Worm (Caenorhabditis elegans) whole organism, young adult: ENCODE results near the gene F18E3.12.
A peak's percentile ranks its signal among the peaks of the same experiment; 100 is the strongest.

Experiments
- B0019.2 ChIP-seq: fragments of 200-800 bp; sonication (Bioruptor generic); conservative IDR thresholded peaks from 2 replicates; pipeline ENCODE4 v1.3.6; 2022; ENCODE audit warnings: missing genetic modification reagents, missing genetic modification characterization, missing compliant biosample characterization
- B0261.1 ChIP-seq: sonication (generic microtip); optimal IDR thresholded peaks from 2 replicates; lab custom pipeline; 2016; ENCODE audit warnings: mild to moderate bottlenecking, missing genetic modification characterization, moderate library complexity, missing compliant biosample characterization
- D2030.7 ChIP-seq: fragments of 200-800 bp; sonication (Bioruptor generic); IDR thresholded peaks from 2 replicates; pipeline ENCODE4 v1.3.6; 2022; ENCODE audit warnings: missing genetic modification reagents, missing genetic modification characterization, missing compliant biosample characterization
- F23B12.7 ChIP-seq: sonication (generic microtip); optimal IDR thresholded peaks from 2 replicates; lab custom pipeline; 2017; ENCODE audit warnings: missing genetic modification characterization, mild to moderate bottlenecking, missing compliant biosample characterization, antibody characterized with exemption, moderate library complexity; ENCODE audit not compliant: insufficient read depth
- Y53F4B.3 ChIP-seq: fragments of 200-800 bp; sonication (Bioruptor generic); IDR thresholded peaks from 2 replicates; pipeline ENCODE4 v1.3.6; 2022; ENCODE audit warnings: missing genetic modification reagents, missing genetic modification characterization, missing compliant biosample characterization
- Y56A3A.18 ChIP-seq: fragments of 200-800 bp; sonication (Bioruptor generic); IDR thresholded peaks from 2 replicates; pipeline ENCODE4 v1.3.6; 2022; ENCODE audit warnings: missing genetic modification reagents, missing genetic modification characterization, missing compliant biosample characterization
- Y95B8A.8 ChIP-seq: fragments of 200-800 bp; sonication (Bioruptor generic); IDR thresholded peaks from 2 replicates; pipeline ENCODE4 v1.3.6; 2022; ENCODE audit warnings: missing genetic modification reagents, missing genetic modification characterization, missing compliant biosample characterization
- aptf-3 ChIP-seq: fragments of 200-800 bp; sonication (Bioruptor generic); IDR thresholded peaks from 2 replicates; pipeline ENCODE4 v1.3.6; 2022; ENCODE audit warnings: missing genetic modification characterization, missing compliant biosample characterization
- athp-1 ChIP-seq: sonication (generic microtip); optimal IDR thresholded peaks from 2 replicates; lab custom pipeline; 2017; ENCODE audit warnings: mild to moderate bottlenecking, missing genetic modification characterization, missing compliant biosample characterization
- attf-3 ChIP-seq: fragments of 200-800 bp; sonication (Bioruptor generic); conservative IDR thresholded peaks from 2 replicates; pipeline ENCODE4 v1.3.6; 2022; ENCODE audit warnings: missing genetic modification reagents, missing genetic modification characterization, missing compliant biosample characterization
- attf-6 ChIP-seq: fragments of 200-800 bp; sonication (Bioruptor generic); IDR thresholded peaks from 2 replicates; pipeline ENCODE4 v1.3.6; 2022; ENCODE audit warnings: missing genetic modification reagents, missing genetic modification characterization, missing compliant biosample characterization
- bed-1 ChIP-seq: fragments of 200-800 bp; sonication (Bioruptor generic); IDR thresholded peaks from 2 replicates; pipeline ENCODE4 v1.3.6; 2022; ENCODE audit warnings: missing genetic modification reagents, missing genetic modification characterization, missing compliant biosample characterization
- ceh-58 ChIP-seq: fragments of 200-800 bp; sonication (Bioruptor generic); IDR thresholded peaks from 2 replicates; pipeline ENCODE4 v1.3.6; 2022; ENCODE audit warnings: missing genetic modification characterization, missing compliant biosample characterization
- ceh-79 ChIP-seq: sonication (generic microtip); optimal IDR thresholded peaks from 2 replicates; lab custom pipeline; 2017; ENCODE audit warnings: mild to moderate bottlenecking, missing genetic modification characterization, missing compliant biosample characterization
- egl-18 ChIP-seq: fragments of 200-800 bp; sonication (Bioruptor generic); IDR thresholded peaks from 2 replicates; pipeline ENCODE4 v1.3.6; 2022; ENCODE audit warnings: missing genetic modification reagents, missing genetic modification characterization, missing compliant biosample characterization
- him-1 ChIP-seq: sonication (generic microtip); optimal IDR thresholded peaks from 2 replicates; lab custom pipeline; 2016; ENCODE audit warnings: missing genotype, missing genetic modification reagents, missing genetic modification characterization, missing compliant biosample characterization
- hmg-1.2 ChIP-seq: fragments of 200-800 bp; sonication (Bioruptor generic); IDR thresholded peaks from 2 replicates; pipeline ENCODE4 v1.3.6; 2022; ENCODE audit warnings: missing genetic modification reagents, missing genetic modification characterization, missing compliant biosample characterization
- hmg-20 ChIP-seq: fragments of 200-800 bp; sonication (Bioruptor generic); IDR thresholded peaks from 2 replicates; pipeline ENCODE4 v1.3.6; 2022; ENCODE audit warnings: missing genetic modification reagents, missing genetic modification characterization, missing compliant biosample characterization
- hrde-1 ChIP-seq: sonication (generic microtip); optimal IDR thresholded peaks from 2 replicates; lab custom pipeline; 2016; ENCODE audit warnings: missing genetic modification characterization, mild to moderate bottlenecking, missing compliant biosample characterization, moderate library complexity, missing genotype, missing genetic modification reagents, borderline replicate concordance
- lsl-1 ChIP-seq: fragments of 200-800 bp; sonication (Bioruptor generic); optimal IDR thresholded peaks from 2 replicates; lab custom pipeline; 2018; ENCODE audit warnings: mild to moderate bottlenecking, missing genetic modification characterization, moderate library complexity, missing compliant biosample characterization
- mes-4 ChIP-seq: sonication (generic microtip); optimal IDR thresholded peaks from 2 replicates; lab custom pipeline; 2016; ENCODE audit warnings: missing genotype, missing genetic modification characterization, missing compliant biosample characterization
- nhr-120 ChIP-seq: fragments of 200-800 bp; sonication (Bioruptor generic); IDR thresholded peaks from 2 replicates; pipeline ENCODE4 v1.3.6; 2022; ENCODE audit warnings: missing genetic modification characterization, missing compliant biosample characterization
- nhr-179 ChIP-seq: sonication (generic microtip); optimal IDR thresholded peaks from 2 replicates; lab custom pipeline; 2016; ENCODE audit warnings: mild to moderate bottlenecking, missing genetic modification characterization, missing compliant biosample characterization
- nhr-80 ChIP-seq: sonication (generic microtip); optimal IDR thresholded peaks from 2 replicates; lab custom pipeline; 2016; ENCODE audit warnings: missing genetic modification characterization, missing compliant biosample characterization
- pha-4 ChIP-seq: fragments of 150-350 bp; sonication (generic microtip); optimal IDR thresholded peaks from 2 replicates; lab custom pipeline; 2014; ENCODE audit warnings: missing biosample characterization, missing genetic modification reagents, missing genetic modification characterization
- rec-8 ChIP-seq, 2 experiments: sonication (generic microtip); optimal IDR thresholded peaks; 2 replicates each; lab custom pipeline; 2016; ENCODE audit warnings: mild to moderate bottlenecking in 2 of 2, missing genetic modification characterization in 2 of 2, missing genetic modification reagents in 2 of 2, missing genotype in 2 of 2, missing biosample characterization in 1 of 2, missing compliant biosample characterization in 1 of 2, moderate library complexity in 1 of 2
- snpc-1.3 ChIP-seq: sonication (generic microtip); optimal IDR thresholded peaks from 2 replicates; lab custom pipeline; 2017; ENCODE audit warnings: missing genetic modification characterization, mild to moderate bottlenecking, missing compliant biosample characterization, antibody characterized with exemption, moderate library complexity, missing genotype, missing genetic modification reagents; ENCODE audit not compliant: insufficient read depth
- snpc-3.4 ChIP-seq: sonication (generic microtip); optimal IDR thresholded peaks from 2 replicates; lab custom pipeline; 2017; ENCODE audit warnings: missing genetic modification characterization, mild to moderate bottlenecking, missing compliant biosample characterization, antibody characterized with exemption, moderate library complexity, missing genotype, missing genetic modification reagents
- snpc-4 ChIP-seq, 5 experiments: fragments of 150-350 bp in 1 of 5; sonication (generic microtip) in 4 of 5; optimal IDR thresholded peaks; 2 replicates each; lab custom pipeline; 2014 to 2018; ENCODE audit warnings: missing genetic modification characterization in 5 of 5, missing biosample characterization in 3 of 5, antibody characterized with exemption in 2 of 5, mild to moderate bottlenecking in 2 of 5, missing compliant biosample characterization in 2 of 5, missing genotype in 2 of 5, moderate library complexity in 2 of 5, missing genetic modification reagents in 1 of 5
- somi-1 ChIP-seq: fragments of 200-800 bp; sonication (Bioruptor generic); optimal IDR thresholded peaks from 2 replicates; lab custom pipeline; 2018; ENCODE audit warnings: mild to moderate bottlenecking, missing genetic modification characterization, missing compliant biosample characterization
- sptf-2 ChIP-seq: fragments of 200-800 bp; sonication (Bioruptor generic); optimal IDR thresholded peaks from 2 replicates; lab custom pipeline; 2018; ENCODE audit warnings: mild to moderate bottlenecking, missing genetic modification characterization, missing compliant biosample characterization
- tlf-1 ChIP-seq: fragments of 200-800 bp; sonication (Bioruptor generic); optimal IDR thresholded peaks from 2 replicates; lab custom pipeline; 2018; ENCODE audit warnings: mild to moderate bottlenecking, missing genetic modification characterization, missing compliant biosample characterization
- ztf-28 ChIP-seq: fragments of 200-800 bp; sonication (Bioruptor generic); IDR thresholded peaks from 2 replicates; pipeline ENCODE4 v1.3.6; 2022; ENCODE audit warnings: missing genetic modification reagents, missing genetic modification characterization, missing compliant biosample characterization
- ztf-3 ChIP-seq: fragments of 200-800 bp; sonication (Bioruptor generic); optimal IDR thresholded peaks from 2 replicates; lab custom pipeline; 2018; ENCODE audit warnings: mild to moderate bottlenecking, missing genetic modification characterization, missing compliant biosample characterization

Gene F18E3.12

DNA sequence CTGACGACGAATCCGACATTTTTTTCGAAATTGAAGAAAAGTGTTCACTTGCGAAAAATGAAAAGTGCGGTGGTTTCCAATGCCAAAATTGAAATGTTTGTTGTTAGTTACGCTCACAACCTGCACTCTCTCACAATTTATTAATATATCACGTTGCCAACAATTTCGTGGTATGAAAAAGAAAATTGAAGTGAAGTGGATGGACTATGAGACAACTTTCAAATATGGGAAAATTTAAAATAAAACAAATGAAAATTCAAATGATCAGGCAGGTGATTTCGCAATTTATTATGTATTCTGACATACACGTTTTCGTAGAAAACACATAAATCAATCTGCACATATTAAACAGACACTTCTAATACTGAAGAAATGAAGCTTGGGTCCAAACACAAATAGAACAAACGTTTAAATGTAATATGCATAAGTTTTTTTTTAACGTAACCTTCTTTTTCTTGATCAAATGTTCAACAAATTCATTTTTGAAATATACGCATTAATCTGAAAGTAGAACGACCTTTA is 28.7 kb upstream of the F18E3.12 start, which contains the start of gene srp-6:
Gene srp-6, minus strand, starts transcription at position 51 of the 522 bp plus-strand sequence.
- no peak for TF ChIP-seq attf-6
- TF ChIP-seq B0261.1: no peak
- no peak for TF ChIP-seq B0019.2 (GFP tag; lab: Robert Waterston, UW)
- no peak for TF ChIP-seq snpc-4 (GFP tag; optimal IDR thresholded peaks at IDR 0.05; lab: Kevin White, UChicago)
- TF ChIP-seq snpc-4 (tag; optimal IDR thresholded peaks at IDR 0.05; lab: Kevin White, UChicago): no peak
- TF ChIP-seq rec-8 (tag; optimal IDR thresholded peaks at IDR 0.05; lab: Kevin White, UChicago): no peak
- no peak for TF ChIP-seq ztf-3 (GFP tag; lab: Kevin White, UChicago)
- no peak for TF ChIP-seq snpc-3.4
- no peak for TF ChIP-seq lsl-1 (GFP tag; lab: Kevin White, UChicago)
- TF ChIP-seq nhr-179 (tag; lab: Kevin White, UChicago): no peak
- no peak for TF ChIP-seq attf-3
- no peak for TF ChIP-seq pha-4 (tag; lab: Kevin White, UChicago)
- no peak for TF ChIP-seq him-1 (tag; lab: Kevin White, UChicago)
- no peak for TF ChIP-seq ceh-79
- no peak for TF ChIP-seq snpc-1.3 (tag; lab: Kevin White, UChicago)

DNA sequence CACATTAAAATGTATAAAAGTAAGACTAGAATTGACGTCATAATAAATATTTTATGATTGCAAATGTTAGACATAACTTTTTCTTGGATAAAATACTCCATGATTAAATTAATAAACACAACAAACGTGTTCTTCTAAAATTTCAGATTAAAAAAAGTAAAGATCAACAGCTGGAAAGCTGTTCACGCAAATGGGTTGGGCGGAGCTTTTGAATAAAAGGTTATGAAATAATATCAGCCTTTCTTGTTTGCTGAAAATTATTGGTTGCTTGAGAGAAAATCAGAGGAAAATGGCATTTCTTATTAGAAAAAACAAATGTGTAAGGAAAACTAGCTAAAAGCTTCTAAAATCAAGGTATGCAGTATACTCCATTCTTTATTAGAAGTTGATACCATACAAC is 27.0 kb upstream of the F18E3.12 start, which contains the start of gene C02H6.3:
Gene C02H6.3, minus strand, starts transcription at position 101 of the 400 bp plus-strand sequence.
- TF ChIP-seq hrde-1 (tag; lab: Kevin White, UChicago) (no peak), nhr-120 (GFP tag; lab: Robert Waterston, UW) (no peak), bed-1 (GFP tag; lab: Robert Waterston, UW) (no peak), Y56A3A.18 (GFP tag; lab: Robert Waterston, UW) (no peak), ztf-28 (GFP tag; lab: Robert Waterston, UW) (no peak), athp-1 (no peak), Y95B8A.8 (GFP tag; lab: Robert Waterston, UW) (no peak), somi-1 (GFP tag; lab: Kevin White, UChicago) (no peak), sptf-2 (no peak), Y53F4B.3 (GFP tag; lab: Robert Waterston, UW) (no peak), aptf-3 (GFP tag; lab: Robert Waterston, UW) (no peak), ceh-58 (GFP tag; lab: Robert Waterston, UW) (no peak), hmg-1.2 (GFP tag; lab: Robert Waterston, UW) (no peak), egl-18 (GFP tag; lab: Robert Waterston, UW) (no peak), mes-4 (tag; lab: Kevin White, UChicago) (no peak), tlf-1 (GFP tag; lab: Kevin White, UChicago) (no peak)

DNA sequence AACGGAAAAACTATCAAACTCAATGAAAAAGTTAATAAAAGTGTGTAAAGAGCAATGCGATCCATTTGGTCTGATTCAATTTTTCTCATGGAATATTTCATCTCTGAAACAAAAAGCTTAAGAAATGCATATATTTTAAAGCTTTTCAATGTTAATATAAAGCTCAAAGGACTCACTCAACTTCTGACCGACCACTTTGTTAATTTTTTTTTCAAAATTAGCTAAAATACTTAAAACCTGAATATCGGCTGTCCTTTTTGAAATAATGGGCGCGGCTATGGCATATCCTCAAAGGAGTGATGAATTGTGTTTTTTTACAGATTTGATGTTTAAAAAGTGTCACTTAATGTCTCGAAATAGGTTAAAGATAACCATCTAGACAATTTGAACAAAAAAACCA is 25.0 kb upstream of the F18E3.12 start, which contains the start of gene C02H6.1:
Gene C02H6.1, minus strand, starts transcription at position 101 of the 400 bp plus-strand sequence.
- TF ChIP-seq hmg-1.2 (GFP tag; lab: Robert Waterston, UW): no peak
- TF ChIP-seq attf-3: no peak
- no peak for TF ChIP-seq nhr-179 (tag; lab: Kevin White, UChicago)
- no peak for TF ChIP-seq hmg-20
- no peak for TF ChIP-seq F23B12.7 (tag; lab: Kevin White, UChicago)

DNA sequence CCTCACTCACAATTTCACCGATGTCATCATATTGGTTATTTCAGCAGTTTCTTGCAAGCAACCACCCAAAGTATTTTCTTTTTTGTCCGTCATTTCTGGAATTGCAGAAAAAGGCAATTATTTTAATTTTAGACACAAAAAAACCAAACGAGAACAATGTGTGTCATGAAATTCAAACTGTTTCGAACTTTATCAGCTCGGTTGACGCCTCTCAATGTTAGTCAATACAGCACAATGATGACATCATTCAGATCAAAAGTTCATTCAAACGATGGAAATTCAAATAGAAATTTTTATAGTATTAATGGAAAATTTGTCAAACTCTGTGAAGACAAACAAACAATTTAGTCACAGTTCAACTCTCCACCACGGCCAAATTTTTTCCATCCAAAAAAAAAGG is 22.9 kb upstream of the F18E3.12 start, which contains the start of gene fbxa-105:
Gene fbxa-105, minus strand, starts transcription at position 97 of the 400 bp plus-strand sequence.
- no peak for TF ChIP-seq him-1 (tag; lab: Kevin White, UChicago)
- peak; percentile 34 for TF ChIP-seq nhr-80 (tag; lab: Kevin White, UChicago)
- TF ChIP-seq D2030.7 (GFP tag; lab: Robert Waterston, UW): no peak
- TF ChIP-seq, all 124 proteins: peak for 1
